Fruit fly (Drosophila melanogaster): Measurements from ENCODE around the gene SCOT.

DNA sequence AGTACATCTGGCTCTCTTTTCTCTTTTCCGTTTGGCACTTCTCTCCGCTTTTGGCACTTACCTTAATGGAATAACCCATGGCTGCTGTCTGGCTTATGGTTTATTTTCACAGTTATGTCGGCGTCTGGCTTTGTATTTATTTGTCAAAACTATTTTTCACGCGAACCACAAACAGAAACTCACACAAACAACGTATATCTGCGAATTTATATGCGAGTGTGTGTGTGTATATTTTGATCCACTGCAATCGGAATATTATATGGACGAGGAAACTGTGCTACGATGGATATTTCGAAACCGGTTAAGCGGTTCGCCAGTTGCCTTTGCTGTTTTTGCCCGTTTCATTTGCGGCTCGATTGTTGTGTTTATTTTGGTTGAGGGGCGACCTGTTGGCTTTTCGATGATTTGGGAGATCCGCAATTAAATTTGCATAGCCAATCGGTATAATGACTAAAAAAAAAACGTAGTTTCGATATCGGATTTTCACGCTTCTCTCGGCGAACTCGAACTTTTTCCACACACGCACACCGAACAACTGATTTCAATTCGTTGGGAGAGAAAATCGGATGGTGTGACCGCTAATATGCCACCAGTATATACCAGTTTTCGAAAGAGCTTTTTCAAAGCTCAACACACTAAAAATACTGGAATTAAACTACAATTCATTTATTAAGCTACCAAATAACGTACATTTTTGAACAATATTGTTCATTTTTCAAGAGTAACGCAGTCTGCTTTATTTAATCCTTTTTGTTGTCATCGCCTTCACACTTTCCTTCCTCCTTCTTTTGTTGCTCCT is 6.8 kb downstream of the SCOT start, which contains the start of gene CG1927:
- TF ChIP-seq psq (optimal IDR thresholded peaks at IDR 0.05) (no peak), ttk (optimal IDR thresholded peaks at IDR 0.05) (no peak), h (optimal IDR thresholded peaks at IDR 0.05) (no peak), Myc (optimal IDR thresholded peaks at IDR 0.05) (no peak), insv (optimal IDR thresholded peaks at IDR 0.05) (no peak)
